Worm (Caenorhabditis elegans): ENCODE measurements around the gene C40H1.3.

DNA sequence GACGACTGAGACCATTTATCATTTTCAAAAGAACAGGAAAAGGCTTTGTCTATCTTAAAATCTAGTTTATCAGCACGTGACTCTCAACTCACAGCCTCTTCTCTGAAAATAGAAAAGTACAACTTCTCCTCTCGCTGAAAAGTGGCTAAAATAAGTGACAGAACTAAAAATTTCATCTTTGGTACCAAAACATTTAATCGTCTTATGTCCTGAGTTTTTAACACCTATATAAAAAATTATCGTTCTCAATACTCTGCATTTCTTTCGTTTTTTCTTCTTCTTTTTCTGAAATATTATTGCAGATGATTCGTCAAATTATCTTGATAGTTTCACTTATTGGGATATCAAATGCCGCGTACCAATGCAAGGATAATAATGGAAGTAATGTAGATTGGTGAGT, 37.8 kb upstream of the C40H1.3 start, which contains the start of gene crn-6:
- TF ChIP-seq ama-1 (optimal IDR thresholded peaks at IDR 0.05), result no peak
- no peak for TF ChIP-seq tra-4 (tag; optimal IDR thresholded peaks at IDR 0.05)
- no peak for TF ChIP-seq F13C5.2 (tag; optimal IDR thresholded peaks at IDR 0.05)
- no peak for TF ChIP-seq hnd-1 (tag; optimal IDR thresholded peaks at IDR 0.05)
- no peak for TF ChIP-seq flt-1 (GFP tag; IDR thresholded peaks at IDR 0.05)
- no peak for TF ChIP-seq tbx-37 (GFP tag; conservative IDR thresholded peaks at IDR 0.05)
- no peak for TF ChIP-seq tbx-11 (GFP tag; IDR thresholded peaks at IDR 0.05)
- TF ChIP-seq pes-1 (GFP tag; IDR thresholded peaks at IDR 0.05), result no peak
- no peak for TF ChIP-seq B0310.2 (tag; optimal IDR thresholded peaks at IDR 0.05)
- no peak for TF ChIP-seq aly-1 (tag; optimal IDR thresholded peaks at IDR 0.05)
- TF ChIP-seq ceh-36 (tag; optimal IDR thresholded peaks at IDR 0.05), result no peak
- no peak for TF ChIP-seq sea-1 (GFP tag; conservative IDR thresholded peaks at IDR 0.05)

All from whole organism, early embryonic.